Fruit fly (Drosophila melanogaster): ENCODE measurements around the gene CG31835.

Gene CG31835

dm6 chr2L:14688922-14689711 lies 46.5 kb upstream of the CG31835 start, which contains the start of gene osp (continued):
- TF ChIP-seq CG30403 (GFP tag; optimal IDR thresholded peaks at IDR 0.05) (peak; percentile 98), CG17359 (tag; optimal IDR thresholded peaks at IDR 0.05) (peak; percentile 99), CG13287 (GFP tag; IDR thresholded peaks at IDR 0.05; ENCODE audit: partially characterized antibody) (peak; percentile 59; the same call in 1 of the 2 replicates), zen (tag; optimal IDR thresholded peaks at IDR 0.05) (peak; percentile 97), CG6272 (GFP tag; IDR thresholded peaks at IDR 0.05) (peak; percentile 95), CG12659 (GFP tag; optimal IDR thresholded peaks at IDR 0.05) (peak; percentile 99), Scr (GFP tag; IDR thresholded peaks at IDR 0.05; ENCODE audit: partially characterized antibody) (peak; percentile 57), dm (GFP tag; optimal IDR thresholded peaks at IDR 0.05) (peak; percentile 38), ATbp (GFP tag; optimal IDR thresholded peaks at IDR 0.05) (peak; percentile 97), CG3163 (GFP tag; optimal IDR thresholded peaks at IDR 0.05) (peak; percentile 34), kah (GFP tag; optimal IDR thresholded peaks at IDR 0.05) (peak; percentile 93), CoRest (tag; optimal IDR thresholded peaks at IDR 0.05) (peak; percentile 99), HmgZ (tag; optimal IDR thresholded peaks at IDR 0.05) (peak; percentile 98), CG3281 (GFP tag; optimal IDR thresholded peaks at IDR 0.05) (peak; percentile 97), Atf6 (GFP tag; IDR thresholded peaks at IDR 0.05) (peak; percentile 99), Jarid2 (GFP tag; optimal IDR thresholded peaks at IDR 0.05) (peak; percentile 99), CG7839 (tag; optimal IDR thresholded peaks at IDR 0.05) (peak; percentile 100), CG15011 (GFP tag; optimal IDR thresholded peaks at IDR 0.05) (peak; percentile 97), CG18599 (GFP tag; optimal IDR thresholded peaks at IDR 0.05) (peak; percentile 99), Max (GFP tag; optimal IDR thresholded peaks at IDR 0.05) (peak; percentile 97), H2.0 (GFP tag; IDR thresholded peaks at IDR 0.05) (peak; percentile 99), stc (GFP tag; IDR thresholded peaks at IDR 0.05) (peak; percentile 100), vvl (GFP tag; IDR thresholded peaks at IDR 0.05) (peak; percentile 100), peb (GFP tag; IDR thresholded peaks at IDR 0.05) (peak; percentile 97), br (optimal IDR thresholded peaks at IDR 0.05) (no peak), CG14014 (GFP tag; IDR thresholded peaks at IDR 0.05) (peak; percentile 99), HLH4C (GFP tag; IDR thresholded peaks at IDR 0.05; ENCODE audit: partially characterized antibody) (no peak; the same call in 2 of the 3 replicates), CG12104 (GFP tag; optimal IDR thresholded peaks at IDR 0.05) (peak; percentile 98), ttk (GFP tag; IDR thresholded peaks at IDR 0.05) (peak; percentile 99), dpn (GFP tag; optimal IDR thresholded peaks at IDR 0.05) (peak; percentile 75 to 98), sug (tag; optimal IDR thresholded peaks at IDR 0.05) (peak; percentile 97), CG30431 (GFP tag; optimal IDR thresholded peaks at IDR 0.05) (peak; percentile 81), phol (tag; optimal IDR thresholded peaks at IDR 0.05) (peak; percentile 98), rib (GFP tag; IDR thresholded peaks at IDR 0.05) (peak; percentile 97), CG3838 (GFP tag; optimal IDR thresholded peaks at IDR 0.05) (peak; percentile 92), pros (GFP tag; optimal IDR thresholded peaks at IDR 0.05) (peak; percentile 39), prd (optimal IDR thresholded peaks at IDR 0.05) (no peak), prd (GFP tag; IDR thresholded peaks at IDR 0.05) (peak; percentile 98), CG10366 (GFP tag; IDR thresholded peaks at IDR 0.05) (peak; percentile 99), Elba2 (GFP tag; optimal IDR thresholded peaks at IDR 0.05) (no peak), CG34224 (GFP tag; IDR thresholded peaks at IDR 0.05; ENCODE audit: partially characterized antibody) (peak; percentile 42; the same call in 2 of the 3 replicates), CG11695 (GFP tag; IDR thresholded peaks at IDR 0.05) (peak; percentile 99), CG10543 (GFP tag; optimal IDR thresholded peaks at IDR 0.05) (peak; percentile 72), CG6854 (GFP tag; optimal IDR thresholded peaks at IDR 0.05) (peak; percentile 95), CG42726 (GFP tag; IDR thresholded peaks at IDR 0.05; ENCODE audit: partially characterized antibody) (peak; percentile 80; the same call in 1 of the 2 replicates), D (optimal IDR thresholded peaks at IDR 0.05) (no peak), D (GFP tag; optimal IDR thresholded peaks at IDR 0.05) (peak; percentile 96), CG8765 (GFP tag; IDR thresholded peaks at IDR 0.05) (peak; percentile 88), CG12744 (GFP tag; optimal IDR thresholded peaks at IDR 0.05) (peak; percentile 80)
